Fruit fly (Drosophila melanogaster): Measurements from ENCODE around the gene syd.

- TF ChIP-seq CG8478 (optimal IDR thresholded peaks at IDR 0.05) (no peak), CTCF (optimal IDR thresholded peaks at IDR 0.05) (no peak)
Observed at dm6 chr3L:7940558-7941238, 4.8 kb upstream of the syd start.
